Fruit fly (Drosophila melanogaster) whole organism, pupa: ENCODE data around the gene Tollo.

Experiments used
- CG13204 ChIP-seq: fragments of 200-800 bp; sonication (Bioruptor generic); optimal IDR thresholded peaks from 2 replicates; lab custom pipeline; 2018; ENCODE audit warnings: missing biosample characterization, mild to moderate bottlenecking, missing genetic modification characterization, moderate library complexity
- CG34367 ChIP-seq: fragments of 200-800 bp; sonication (Bioruptor generic); optimal IDR thresholded peaks from 2 replicates; lab custom pipeline; 2018; ENCODE audit warnings: missing biosample characterization, mild to moderate bottlenecking, missing genetic modification characterization
- CG8301 ChIP-seq: fragments of 200-800 bp; sonication (Bioruptor generic); optimal IDR thresholded peaks from 2 replicates; lab custom pipeline; 2018; ENCODE audit warnings: missing biosample characterization, mild to moderate bottlenecking, missing genetic modification characterization
- EcR ChIP-seq: fragments of 200-800 bp; sonication (Bioruptor generic); optimal IDR thresholded peaks from 3 replicates; lab custom pipeline; 2019; ENCODE audit warnings: missing biosample characterization, missing genetic modification characterization, mild to moderate bottlenecking, moderate library complexity, missing genetic modification reagents
- fd96Ca ChIP-seq: fragments of 200-800 bp; sonication (Bioruptor generic); IDR thresholded peaks from 3 replicates; pipeline ENCODE4 v1.3.6; 2022; ENCODE audit warnings: missing biosample characterization, missing genetic modification characterization
- gl ChIP-seq: fragments of 200-800 bp; sonication (Bioruptor generic); optimal IDR thresholded peaks from 2 replicates; lab custom pipeline; 2018; ENCODE audit warnings: missing biosample characterization, mild to moderate bottlenecking, missing genetic modification characterization

DNA sequence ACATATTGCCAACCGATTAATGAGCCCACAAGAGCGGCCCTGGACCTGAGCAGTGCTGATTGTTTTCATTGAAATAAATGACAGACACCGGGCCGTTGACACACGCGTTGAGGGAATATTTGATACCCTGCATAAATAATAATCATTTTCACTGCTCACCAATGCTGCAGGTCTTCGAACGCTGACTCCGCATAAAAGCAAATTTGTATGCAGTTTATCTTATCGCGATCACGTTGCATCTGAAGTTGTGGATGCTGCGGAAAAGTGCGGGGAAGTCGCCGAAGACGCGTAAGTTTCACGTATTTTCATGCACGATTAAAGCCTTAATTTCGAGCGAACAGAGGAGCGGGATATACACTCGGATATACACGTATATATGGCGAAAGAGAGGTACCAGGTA is 10.9 kb downstream of the Tollo start:
- TF ChIP-seq CG8301 (tag; lab: Kevin White, UChicago) (no peak), EcR (GFP tag; lab: Kevin White, UChicago) (peak; percentile 71), fd96Ca (GFP tag; lab: Robert Waterston, UW) (no peak), CG13204 (GFP tag; lab: Kevin White, UChicago) (peak; percentile 11), CG34367 (no peak), gl (tag; lab: Kevin White, UChicago) (no peak)
